Fruit fly (Drosophila melanogaster) whole organism, embryonic: ENCODE data around the gene CtBP.

Source experiments
- Adf1 ChIP-seq: fragments of 200-800 bp; sonication (Bioruptor generic); IDR thresholded peaks from 2 replicates; pipeline ENCODE4 v1.3.6; 2022; ENCODE audit warnings: missing biosample characterization, missing genetic modification characterization
- Asciz ChIP-seq: fragments of 200-800 bp; sonication (Bioruptor generic); optimal IDR thresholded peaks from 2 replicates; lab custom pipeline; 2017; ENCODE audit warnings: missing biosample characterization, mild to moderate bottlenecking, missing genetic modification characterization, missing genetic modification reagents
- C15 ChIP-seq: fragments of 200-800 bp; sonication (Bioruptor generic); IDR thresholded peaks from 3 replicates; pipeline ENCODE4 v1.3.6; 2022; ENCODE audit warnings: missing biosample characterization, missing genetic modification characterization
- CG10267 ChIP-seq: fragments of 200-800 bp; sonication (Bioruptor generic); optimal IDR thresholded peaks from 2 replicates; lab custom pipeline; 2018; ENCODE audit warnings: missing biosample characterization, mild to moderate bottlenecking, missing genetic modification characterization, moderate library complexity
- CG10979 ChIP-seq: fragments of 200-800 bp; sonication (Bioruptor generic); optimal IDR thresholded peaks from 2 replicates; lab custom pipeline; 2018; ENCODE audit warnings: missing biosample characterization, mild to moderate bottlenecking, missing genetic modification characterization, moderate library complexity
- CG15073 ChIP-seq: fragments of 200-800 bp; sonication (Bioruptor generic); optimal IDR thresholded peaks from 2 replicates; lab custom pipeline; 2016; ENCODE audit warnings: missing biosample characterization, missing genetic modification characterization
- CG17359 ChIP-seq: fragments of 200-800 bp; sonication (Bioruptor generic); optimal IDR thresholded peaks from 3 replicates; lab custom pipeline; 2018; ENCODE audit warnings: missing biosample characterization, mild to moderate bottlenecking, missing genetic modification characterization, moderate library complexity
- CG1832 ChIP-seq: fragments of 200-800 bp; sonication (Bioruptor generic); optimal IDR thresholded peaks from 2 replicates; lab custom pipeline; 2017; ENCODE audit warnings: missing biosample characterization, mild to moderate bottlenecking, missing genetic modification characterization, inconsistent platforms
- CG2116 ChIP-seq: fragments of 200-800 bp; sonication (Bioruptor generic); optimal IDR thresholded peaks from 3 replicates; lab custom pipeline; 2018; ENCODE audit warnings: missing biosample characterization, mild to moderate bottlenecking, missing genetic modification characterization
- CG2202 ChIP-seq: fragments of 200-800 bp; sonication (Bioruptor generic); optimal IDR thresholded peaks from 2 replicates; lab custom pipeline; 2018; ENCODE audit warnings: missing biosample characterization, mild to moderate bottlenecking, missing genetic modification characterization
- CG2712 ChIP-seq: fragments of 200-800 bp; optimal IDR thresholded peaks from 3 replicates; lab custom pipeline; 2019; ENCODE audit warnings: missing biosample characterization, mild to moderate bottlenecking, missing genetic modification characterization, moderate library complexity
- CG3281 ChIP-seq: fragments of 200-800 bp; sonication (Bioruptor generic); optimal IDR thresholded peaks from 3 replicates; lab custom pipeline; 2017; ENCODE audit warnings: missing biosample characterization, mild to moderate bottlenecking, missing genetic modification characterization
- CG34224 ChIP-seq: fragments of 200-800 bp; sonication (Bioruptor generic); IDR thresholded peaks from 3 replicates; pipeline ENCODE4 v1.3.6; 2022; ENCODE audit warnings: missing biosample characterization, missing genetic modification characterization; ENCODE audit not compliant: partially characterized antibody
- CG43689 ChIP-seq: fragments of 200-800 bp; sonication (Bioruptor generic); IDR thresholded peaks from 2 replicates; pipeline ENCODE4 v1.3.6; 2022; ENCODE audit warnings: missing biosample characterization, missing genetic modification characterization
- CG4707 ChIP-seq: fragments of 200-800 bp; sonication (Bioruptor generic); optimal IDR thresholded peaks from 2 replicates; lab custom pipeline; 2018; ENCODE audit warnings: missing biosample characterization, mild to moderate bottlenecking, missing genetic modification characterization, moderate library complexity
- CG4730 ChIP-seq: fragments of 200-800 bp; sonication (Bioruptor generic); IDR thresholded peaks from 2 replicates; pipeline ENCODE4 v1.3.6; 2022; ENCODE audit warnings: missing biosample characterization, missing genetic modification characterization
- CG5245 ChIP-seq: fragments of 200-800 bp; sonication (Bioruptor generic); optimal IDR thresholded peaks from 3 replicates; lab custom pipeline; 2016; ENCODE audit warnings: missing biosample characterization, missing genetic modification characterization
- CG8359 ChIP-seq: fragments of 200-800 bp; sonication (Bioruptor generic); optimal IDR thresholded peaks from 2 replicates; lab custom pipeline; 2017; ENCODE audit warnings: missing biosample characterization, mild to moderate bottlenecking, missing genetic modification characterization, borderline replicate concordance
- CG8388 ChIP-seq: fragments of 200-800 bp; sonication (Bioruptor generic); optimal IDR thresholded peaks from 2 replicates; lab custom pipeline; 2019; ENCODE audit warnings: missing biosample characterization, mild to moderate bottlenecking, missing genetic modification characterization, moderate library complexity
- Camta ChIP-seq: fragments of 200-800 bp; sonication (Bioruptor generic); optimal IDR thresholded peaks from 2 replicates; lab custom pipeline; 2016; ENCODE audit warnings: missing biosample characterization, missing genetic modification characterization
- Dip3 ChIP-seq: fragments of 200-800 bp; sonication (Bioruptor generic); optimal IDR thresholded peaks from 3 replicates; lab custom pipeline; 2016; ENCODE audit warnings: missing biosample characterization, missing genetic modification characterization
- GATAe ChIP-seq: fragments of 200-800 bp; sonication (Bioruptor generic); conservative IDR thresholded peaks from 2 replicates; pipeline ENCODE4 v1.3.6; 2022; ENCODE audit warnings: missing biosample characterization, missing genetic modification characterization
- Gsc ChIP-seq: fragments of 200-800 bp; sonication (Bioruptor generic); IDR thresholded peaks from 2 replicates; pipeline ENCODE4 v1.3.6; 2022; ENCODE audit warnings: missing biosample characterization, missing genetic modification characterization
- HLH3B ChIP-seq: fragments of 200-800 bp; sonication (Bioruptor generic); IDR thresholded peaks from 2 replicates; pipeline ENCODE4 v1.3.6; 2022; ENCODE audit warnings: missing biosample characterization, missing genetic modification characterization
- Hsf ChIP-seq: fragments of 200-800 bp; sonication (Bioruptor generic); optimal IDR thresholded peaks from 3 replicates; lab custom pipeline; 2016; ENCODE audit warnings: missing biosample characterization, missing genetic modification characterization
- Ssrp ChIP-seq: fragments of 200-800 bp; sonication (Bioruptor generic); optimal IDR thresholded peaks from 2 replicates; lab custom pipeline; 2018; ENCODE audit warnings: missing biosample characterization, mild to moderate bottlenecking, missing genetic modification characterization, moderate library complexity
- Vsx1 ChIP-seq: fragments of 200-800 bp; sonication (Bioruptor generic); optimal IDR thresholded peaks from 2 replicates; lab custom pipeline; 2017; ENCODE audit warnings: missing biosample characterization, mild to moderate bottlenecking, missing genetic modification characterization, missing genetic modification reagents
- abd-A ChIP-seq: fragments of 200-800 bp; sonication (Bioruptor generic); optimal IDR thresholded peaks from 3 replicates; lab custom pipeline; 2019; ENCODE audit warnings: missing biosample characterization, mild to moderate bottlenecking, missing genetic modification characterization, moderate library complexity
- aop ChIP-seq: fragments of 200-800 bp; sonication (Bioruptor generic); IDR thresholded peaks from 2 replicates; pipeline ENCODE4 v1.3.6; 2022; ENCODE audit warnings: missing biosample characterization, missing genetic modification characterization
- btn ChIP-seq: fragments of 200-800 bp; sonication (Bioruptor generic); optimal IDR thresholded peaks from 2 replicates; lab custom pipeline; 2016; ENCODE audit warnings: missing biosample characterization, missing genetic modification characterization
- chif ChIP-seq, 2 experiments: fragments of 200-800 bp; sonication (Bioruptor generic); optimal IDR thresholded peaks; 3 replicates each; lab custom pipeline; 2016; ENCODE audit warnings: missing biosample characterization in 2 of 2, missing genetic modification characterization in 2 of 2
- croc ChIP-seq: fragments of 200-800 bp; sonication (Bioruptor generic); conservative IDR thresholded peaks from 3 replicates; pipeline ENCODE4 v1.3.6; 2022; ENCODE audit warnings: missing biosample characterization, missing genetic modification characterization
- dati ChIP-seq: fragments of 200-800 bp; sonication (Bioruptor generic); IDR thresholded peaks from 2 replicates; pipeline ENCODE4 v1.3.6; 2022; ENCODE audit warnings: missing biosample characterization, missing genetic modification characterization
- esg ChIP-seq: fragments of 200-800 bp; sonication (Bioruptor generic); conservative IDR thresholded peaks from 2 replicates; pipeline ENCODE4 v1.3.6; 2022; ENCODE audit warnings: missing biosample characterization, missing genetic modification characterization
- eve ChIP-seq, 2 experiments: fragments of >200 bp; optimal IDR thresholded peaks; 2 replicates each; lab custom pipeline; 2017; ENCODE audit warnings: missing biosample characterization in 2 of 2, missing genetic modification characterization in 2 of 2
- fd96Cb ChIP-seq: fragments of 200-800 bp; sonication (Bioruptor generic); optimal IDR thresholded peaks from 2 replicates; lab custom pipeline; 2018; ENCODE audit warnings: missing biosample characterization, mild to moderate bottlenecking, missing genetic modification characterization, moderate library complexity
- grn ChIP-seq: fragments of 200-800 bp; sonication (Bioruptor generic); optimal IDR thresholded peaks from 3 replicates; lab custom pipeline; 2017; ENCODE audit warnings: missing biosample characterization, missing genetic modification characterization
- gsb ChIP-seq: fragments of 200-800 bp; sonication (Bioruptor generic); IDR thresholded peaks from 2 replicates; pipeline ENCODE4 v1.3.6; 2022; ENCODE audit warnings: missing biosample characterization, missing genetic modification characterization
- lab ChIP-seq: fragments of 200-800 bp; sonication (Bioruptor generic); optimal IDR thresholded peaks from 3 replicates; lab custom pipeline; 2017; ENCODE audit warnings: missing biosample characterization, missing genetic modification characterization, mild to moderate bottlenecking, moderate library complexity, missing genetic modification reagents
- lmd ChIP-seq: fragments of 200-800 bp; sonication (Bioruptor generic); IDR thresholded peaks from 2 replicates; pipeline ENCODE4 v1.3.6; 2022; ENCODE audit warnings: missing biosample characterization, missing genetic modification characterization
- mirr ChIP-seq: fragments of 200-800 bp; sonication (Bioruptor generic); optimal IDR thresholded peaks from 3 replicates; lab custom pipeline; 2018; ENCODE audit warnings: missing biosample characterization, mild to moderate bottlenecking, missing genetic modification characterization
- nmo ChIP-seq: fragments of 200-800 bp; sonication (Bioruptor generic); optimal IDR thresholded peaks from 2 replicates; lab custom pipeline; 2018; ENCODE audit warnings: missing biosample characterization, mild to moderate bottlenecking, missing genetic modification characterization, moderate library complexity
- repo ChIP-seq: fragments of 200-800 bp; sonication (Bioruptor generic); optimal IDR thresholded peaks from 2 replicates; lab custom pipeline; 2016; ENCODE audit warnings: missing biosample characterization, missing genetic modification characterization
- sima ChIP-seq: fragments of 200-800 bp; sonication (Bioruptor generic); optimal IDR thresholded peaks from 2 replicates; lab custom pipeline; 2016; ENCODE audit warnings: missing biosample characterization, missing genetic modification characterization
- tll ChIP-seq, 2 experiments: fragments of 200-800 bp in 1 of 2; fragments of >200 bp in 1 of 2; sonication (Bioruptor generic) in 1 of 2; optimal IDR thresholded peaks; 2 replicates each; lab custom pipeline; 2017 to 2019; ENCODE audit warnings: missing biosample characterization in 2 of 2, missing genetic modification characterization in 2 of 2, mild to moderate bottlenecking in 1 of 2, moderate library complexity in 1 of 2
- tup ChIP-seq: fragments of 200-800 bp; sonication (Bioruptor generic); optimal IDR thresholded peaks from 2 replicates; lab custom pipeline; 2016; ENCODE audit warnings: missing biosample characterization, mild to moderate bottlenecking, missing genetic modification characterization, moderate library complexity
- unc-4 ChIP-seq: fragments of 200-800 bp; sonication (Bioruptor generic); IDR thresholded peaks from 2 replicates; pipeline ENCODE4 v1.3.6; 2022; ENCODE audit warnings: missing biosample characterization, missing genetic modification characterization; ENCODE audit not compliant: partially characterized antibody
- unpg ChIP-seq: fragments of 200-800 bp; sonication (Bioruptor generic); optimal IDR thresholded peaks from 3 replicates; lab custom pipeline; 2018; ENCODE audit warnings: missing biosample characterization, mild to moderate bottlenecking, missing genetic modification characterization, moderate library complexity
- zfh2 ChIP-seq: fragments of 200-800 bp; sonication (Bioruptor generic); optimal IDR thresholded peaks from 2 replicates; lab custom pipeline; 2016; ENCODE audit warnings: missing biosample characterization, missing genetic modification characterization

Gene CtBP

DNA sequence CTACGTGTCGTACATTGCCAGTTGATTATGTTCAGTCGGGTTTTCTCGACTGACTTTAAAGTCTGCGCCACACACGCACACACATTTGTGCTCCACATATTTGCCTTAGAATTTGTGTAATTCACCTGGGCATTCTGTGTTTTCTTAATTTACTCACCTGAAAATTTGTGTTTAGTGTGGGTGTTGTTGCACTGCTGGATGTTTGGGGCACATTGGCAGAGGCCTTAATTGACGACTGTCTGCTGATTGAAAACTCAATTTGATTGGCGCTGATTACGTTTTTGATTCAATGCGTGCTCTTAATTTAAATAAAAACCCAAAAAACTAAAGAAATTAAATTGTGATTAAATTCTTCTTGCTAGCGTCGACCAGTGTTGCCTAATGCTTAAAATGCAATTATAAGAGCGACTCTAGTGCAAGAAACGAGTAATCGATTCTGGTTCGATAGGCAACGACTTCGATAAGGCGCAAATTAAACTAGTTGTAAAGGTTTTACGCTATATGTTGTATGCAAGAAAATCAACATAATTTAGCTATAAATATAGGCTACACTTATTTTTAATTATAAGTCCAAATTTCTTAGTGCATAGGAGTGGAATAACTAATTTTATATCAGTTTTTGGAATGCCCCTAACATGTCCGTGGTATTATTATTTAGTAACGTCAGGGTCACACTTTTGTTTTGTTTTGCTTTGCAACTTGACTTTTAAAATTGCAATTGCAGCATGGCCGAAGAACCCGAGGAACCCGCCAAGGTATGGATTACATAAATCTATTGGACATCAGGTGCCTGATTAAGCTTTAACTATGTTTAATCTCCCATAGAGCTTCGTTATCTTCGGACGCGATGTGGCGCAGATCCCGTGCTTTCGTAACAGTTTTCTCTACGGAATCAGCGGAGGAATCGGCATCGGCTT is 19.1 kb downstream of the CtBP start, which contains the start of the genes CG46281 and CG46280 (continued):
- TF ChIP-seq Hsf: peak; percentile 45
- no peak for TF ChIP-seq Adf1 (GFP tag; lab: Robert Waterston, UW)
- TF ChIP-seq CG8359: no peak
- no peak for TF ChIP-seq CG15073 (GFP tag; lab: Kevin White, UChicago)
- TF ChIP-seq Camta: peak; percentile 24
- TF ChIP-seq CG4707 (GFP tag; lab: Kevin White, UChicago): no peak
- TF ChIP-seq CG5245 (GFP tag; lab: Kevin White, UChicago): no peak
- peak in 1 of 2 experiments; percentile 68 for TF ChIP-seq tll (GFP tag; optimal IDR thresholded peaks at IDR 0.05; lab: Kevin White, UChicago)
- TF ChIP-seq CG2202 (tag; lab: Kevin White, UChicago): no peak
- TF ChIP-seq tup (GFP tag; lab: Kevin White, UChicago): no peak
- no peak for TF ChIP-seq CG43689 (GFP tag; lab: Robert Waterston, UW)
- no peak for TF ChIP-seq CG8388 (GFP tag; lab: Kevin White, UChicago)
- no peak for TF ChIP-seq C15 (GFP tag; lab: Robert Waterston, UW)
- peak; percentile 9 for TF ChIP-seq repo (GFP tag; lab: Kevin White, UChicago)
- no peak for TF ChIP-seq lmd (GFP tag; lab: Robert Waterston, UW)
- peak; percentile 58; the same call in 2 of the 3 replicates for TF ChIP-seq CG34224
- TF ChIP-seq gsb: no peak
- TF ChIP-seq sima (GFP tag; lab: Kevin White, UChicago): no peak
- TF ChIP-seq Vsx1 (GFP tag; lab: Kevin White, UChicago): no peak
- peak; percentile 64 for TF ChIP-seq unc-4 (GFP tag; lab: Robert Waterston, UW)
- no peak for TF ChIP-seq btn (GFP tag; lab: Kevin White, UChicago)
- peak in 1 of 2 experiments; percentile 38 for TF ChIP-seq chif (GFP tag; optimal IDR thresholded peaks at IDR 0.05; lab: Kevin White, UChicago)
- no peak for TF ChIP-seq Ssrp (tag; lab: Kevin White, UChicago)
- TF ChIP-seq zfh2 (GFP tag; lab: Kevin White, UChicago): peak; percentile 33
- TF ChIP-seq Dip3 (GFP tag; lab: Kevin White, UChicago): no peak
- TF ChIP-seq CG2116: peak; percentile 95
- TF ChIP-seq Gsc (GFP tag; lab: Robert Waterston, UW): no peak
- TF ChIP-seq GATAe (GFP tag; lab: Robert Waterston, UW): no peak
- no peak for TF ChIP-seq fd96Cb (tag; lab: Kevin White, UChicago)
- no peak for TF ChIP-seq HLH3B (GFP tag; lab: Robert Waterston, UW)
- no peak for TF ChIP-seq lab (GFP tag; lab: Kevin White, UChicago)
- no peak for TF ChIP-seq grn
- no peak for TF ChIP-seq esg (GFP tag; lab: Robert Waterston, UW)
- TF ChIP-seq CG1832 (GFP tag; lab: Kevin White, UChicago): no peak
- TF ChIP-seq CG2712 (tag; lab: Kevin White, UChicago): no peak
- no peak for TF ChIP-seq aop (GFP tag; lab: Robert Waterston, UW)
- no peak for TF ChIP-seq eve (GFP tag; optimal IDR thresholded peaks at IDR 0.05; lab: Kevin White, UChicago)
- TF ChIP-seq nmo: no peak
- no peak for TF ChIP-seq dati (GFP tag; lab: Robert Waterston, UW)
- no peak for TF ChIP-seq CG4730 (GFP tag; lab: Robert Waterston, UW)
- TF ChIP-seq Asciz (GFP tag; lab: Kevin White, UChicago): no peak
- TF ChIP-seq unpg (GFP tag; lab: Kevin White, UChicago): no peak
- TF ChIP-seq croc (GFP tag; lab: Robert Waterston, UW): no peak
- no peak for TF ChIP-seq CG10979 (tag; lab: Kevin White, UChicago)
- no peak for TF ChIP-seq mirr
- no peak for TF ChIP-seq abd-A (tag; lab: Kevin White, UChicago)
- TF ChIP-seq CG3281 (GFP tag; lab: Kevin White, UChicago): no peak
- TF ChIP-seq CG17359 (tag; lab: Kevin White, UChicago): no peak
- peak; percentile 96 for TF ChIP-seq CG10267 (tag; lab: Kevin White, UChicago)
